Fruit fly (Drosophila melanogaster) whole organism, embryonic: ENCODE data around the gene mRpS7.

Source experiments
- Atf3 ChIP-seq: fragments of 200-800 bp; sonication (Bioruptor generic); optimal IDR thresholded peaks from 3 replicates; lab custom pipeline; 2016; ENCODE audit warnings: missing biosample characterization, missing genetic modification characterization
- Blimp-1 ChIP-seq: fragments of 200-800 bp; sonication (Bioruptor generic); optimal IDR thresholded peaks from 3 replicates; lab custom pipeline; 2018; ENCODE audit warnings: missing biosample characterization, missing genetic modification characterization, mild to moderate bottlenecking, moderate library complexity, missing genetic modification reagents
- CG10267 ChIP-seq: fragments of 200-800 bp; sonication (Bioruptor generic); optimal IDR thresholded peaks from 2 replicates; lab custom pipeline; 2018; ENCODE audit warnings: missing biosample characterization, mild to moderate bottlenecking, missing genetic modification characterization, moderate library complexity
- CG11696 ChIP-seq: fragments of 200-800 bp; sonication (Bioruptor generic); IDR thresholded peaks from 2 replicates; pipeline ENCODE4 v1.3.6; 2022; ENCODE audit warnings: missing biosample characterization, missing genetic modification characterization
- CG12391 ChIP-seq: fragments of 200-800 bp; sonication (Bioruptor generic); optimal IDR thresholded peaks from 3 replicates; lab custom pipeline; 2018; ENCODE audit warnings: missing biosample characterization, mild to moderate bottlenecking, missing genetic modification characterization, moderate library complexity
- CG15601 ChIP-seq: fragments of 200-800 bp; sonication (Bioruptor generic); optimal IDR thresholded peaks from 3 replicates; lab custom pipeline; 2019; ENCODE audit warnings: missing biosample characterization, mild to moderate bottlenecking, missing genetic modification characterization, moderate library complexity
- CG17361 ChIP-seq: fragments of 200-800 bp; sonication (Bioruptor generic); IDR thresholded peaks from 3 replicates; pipeline ENCODE4 v1.3.6; 2022; ENCODE audit warnings: missing biosample characterization, missing genetic modification characterization
- CG18599 ChIP-seq: fragments of 200-800 bp; sonication (Bioruptor generic); optimal IDR thresholded peaks from 3 replicates; lab custom pipeline; 2017; ENCODE audit warnings: missing biosample characterization, missing genetic modification characterization, mild to moderate bottlenecking, moderate library complexity, missing genetic modification reagents
- CG34422 ChIP-seq: fragments of 200-800 bp; sonication (Bioruptor generic); IDR thresholded peaks from 3 replicates; pipeline ENCODE4 v1.3.6; 2022; ENCODE audit warnings: missing biosample characterization, missing genetic modification characterization
- CG3838 ChIP-seq: fragments of 200-800 bp; sonication (Bioruptor generic); optimal IDR thresholded peaks from 3 replicates; lab custom pipeline; 2016; ENCODE audit warnings: missing biosample characterization, missing genetic modification characterization
- CG4282 ChIP-seq: fragments of 200-800 bp; sonication (Bioruptor generic); optimal IDR thresholded peaks from 2 replicates; lab custom pipeline; 2016; ENCODE audit warnings: missing biosample characterization, missing genetic modification characterization
- CG43689 ChIP-seq: fragments of 200-800 bp; sonication (Bioruptor generic); IDR thresholded peaks from 2 replicates; pipeline ENCODE4 v1.3.6; 2022; ENCODE audit warnings: missing biosample characterization, missing genetic modification characterization
- CG4854 ChIP-seq: fragments of 200-800 bp; sonication (Bioruptor generic); optimal IDR thresholded peaks from 2 replicates; lab custom pipeline; 2016; ENCODE audit warnings: missing biosample characterization, missing genetic modification characterization, inconsistent platforms
- CG6254 ChIP-seq: fragments of 200-800 bp; sonication (Bioruptor generic); optimal IDR thresholded peaks from 3 replicates; lab custom pipeline; 2017; ENCODE audit warnings: mild to moderate bottlenecking, missing biosample characterization, missing genetic modification reagents, missing genetic modification characterization
- CG6683 ChIP-seq: fragments of 200-800 bp; sonication (Bioruptor generic); optimal IDR thresholded peaks from 2 replicates; lab custom pipeline; 2017; ENCODE audit warnings: missing biosample characterization, mild to moderate bottlenecking, missing genetic modification characterization, missing genetic modification reagents
- CG8281 ChIP-seq: fragments of 200-800 bp; sonication (Bioruptor generic); optimal IDR thresholded peaks from 2 replicates; lab custom pipeline; 2018; ENCODE audit warnings: missing biosample characterization, mild to moderate bottlenecking, missing genetic modification characterization, moderate library complexity
- CG8359 ChIP-seq: fragments of 200-800 bp; sonication (Bioruptor generic); optimal IDR thresholded peaks from 2 replicates; lab custom pipeline; 2017; ENCODE audit warnings: missing biosample characterization, mild to moderate bottlenecking, missing genetic modification characterization, borderline replicate concordance
- CG8924 ChIP-seq: fragments of 200-800 bp; optimal IDR thresholded peaks from 3 replicates; lab custom pipeline; 2019; ENCODE audit warnings: missing biosample characterization, mild to moderate bottlenecking, missing genetic modification characterization, moderate library complexity
- CoRest ChIP-seq: fragments of 200-800 bp; sonication (Bioruptor generic); optimal IDR thresholded peaks from 3 replicates; lab custom pipeline; 2018; ENCODE audit warnings: missing biosample characterization, mild to moderate bottlenecking, missing genetic modification characterization, moderate library complexity
- Dip3 ChIP-seq: fragments of 200-800 bp; sonication (Bioruptor generic); optimal IDR thresholded peaks from 3 replicates; lab custom pipeline; 2016; ENCODE audit warnings: missing biosample characterization, missing genetic modification characterization
- Dp ChIP-seq: fragments of 200-800 bp; sonication (Bioruptor generic); optimal IDR thresholded peaks from 2 replicates; lab custom pipeline; 2018; ENCODE audit warnings: missing biosample characterization, mild to moderate bottlenecking, missing genetic modification characterization, moderate library complexity
- Dref ChIP-seq: fragments of 200-800 bp; sonication (Bioruptor generic); IDR thresholded peaks from 2 replicates; pipeline ENCODE4 v1.3.6; 2022; ENCODE audit warnings: missing biosample characterization, missing genetic modification characterization
- Ets97D ChIP-seq: fragments of 200-800 bp; sonication (Bioruptor generic); optimal IDR thresholded peaks from 3 replicates; lab custom pipeline; 2016; ENCODE audit warnings: missing biosample characterization, missing genetic modification characterization
- HLHmδ ChIP-seq: fragments of 200-800 bp; sonication (Bioruptor generic); optimal IDR thresholded peaks from 2 replicates; lab custom pipeline; 2018; ENCODE audit warnings: missing biosample characterization, mild to moderate bottlenecking, missing genetic modification characterization, moderate library complexity
- Hey ChIP-seq: fragments of 200-800 bp; sonication (Bioruptor generic); optimal IDR thresholded peaks from 3 replicates; lab custom pipeline; 2018; ENCODE audit warnings: missing biosample characterization, mild to moderate bottlenecking, missing genetic modification characterization
- Oli ChIP-seq: fragments of 200-800 bp; sonication (Bioruptor generic); optimal IDR thresholded peaks from 2 replicates; lab custom pipeline; 2018; ENCODE audit warnings: missing biosample characterization, mild to moderate bottlenecking, missing genetic modification characterization, moderate library complexity
- Poxn ChIP-seq: fragments of 200-800 bp; sonication (Bioruptor generic); IDR thresholded peaks from 2 replicates; pipeline ENCODE4 v1.3.6; 2022; ENCODE audit warnings: missing biosample characterization, missing genetic modification characterization
- TFAM ChIP-seq: fragments of 200-800 bp; sonication (Bioruptor generic); optimal IDR thresholded peaks from 2 replicates; lab custom pipeline; 2017; ENCODE audit warnings: missing biosample characterization, missing genetic modification characterization, inconsistent platforms
- Usf ChIP-seq: fragments of 200-800 bp; sonication (Bioruptor generic); optimal IDR thresholded peaks from 2 replicates; lab custom pipeline; 2017; ENCODE audit warnings: missing genotype, missing biosample characterization, missing genetic modification characterization
- Xbp1 ChIP-seq: fragments of 200-800 bp; sonication (Bioruptor generic); optimal IDR thresholded peaks from 3 replicates; lab custom pipeline; 2016; ENCODE audit warnings: missing biosample characterization, mild to moderate bottlenecking, missing genetic modification characterization
- ab ChIP-seq: fragments of 200-800 bp; sonication (Bioruptor generic); optimal IDR thresholded peaks from 2 replicates; lab custom pipeline; 2016; ENCODE audit warnings: missing biosample characterization, missing genetic modification characterization
- cas ChIP-seq: fragments of 200-800 bp; sonication (Bioruptor generic); IDR thresholded peaks from 2 replicates; pipeline ENCODE4 v1.3.6; 2022; ENCODE audit warnings: missing biosample characterization, missing genetic modification characterization
- cato ChIP-seq: fragments of 200-800 bp; sonication (Bioruptor generic); optimal IDR thresholded peaks from 2 replicates; lab custom pipeline; 2016; ENCODE audit warnings: missing biosample characterization, missing genetic modification characterization, borderline replicate concordance
- dan ChIP-seq: fragments of 200-800 bp; sonication (Bioruptor generic); IDR thresholded peaks from 2 replicates; pipeline ENCODE4 v1.3.6; 2022; ENCODE audit warnings: missing biosample characterization, missing genetic modification characterization
- h ChIP-seq: fragments of >200 bp; optimal IDR thresholded peaks from 2 replicates; lab custom pipeline; 2017
- luna ChIP-seq: fragments of 200-800 bp; sonication (Bioruptor generic); optimal IDR thresholded peaks from 2 replicates; lab custom pipeline; 2016; ENCODE audit warnings: missing biosample characterization, missing genetic modification characterization
- nom ChIP-seq: fragments of 200-800 bp; sonication (Bioruptor generic); optimal IDR thresholded peaks from 2 replicates; lab custom pipeline; 2017; ENCODE audit warnings: missing biosample characterization, missing genetic modification characterization, mild to moderate bottlenecking, moderate library complexity, missing genetic modification reagents
- onecut ChIP-seq: fragments of 200-800 bp; sonication (Bioruptor generic); IDR thresholded peaks from 2 replicates; pipeline ENCODE4 v1.3.6; 2022; ENCODE audit warnings: missing biosample characterization, missing genetic modification characterization
- org-1 ChIP-seq: fragments of 200-800 bp; sonication (Bioruptor generic); optimal IDR thresholded peaks from 2 replicates; lab custom pipeline; 2017; ENCODE audit warnings: missing biosample characterization, missing genetic modification characterization
- phol ChIP-seq: fragments of 200-800 bp; sonication (Bioruptor generic); optimal IDR thresholded peaks from 3 replicates; lab custom pipeline; 2018; ENCODE audit warnings: missing biosample characterization, mild to moderate bottlenecking, missing genetic modification characterization, moderate library complexity
- pzg ChIP-seq: fragments of 200-800 bp; sonication (Bioruptor generic); optimal IDR thresholded peaks from 3 replicates; lab custom pipeline; 2018; ENCODE audit warnings: missing biosample characterization, mild to moderate bottlenecking, missing genetic modification characterization, moderate library complexity
- salm ChIP-seq: fragments of 200-800 bp; sonication (Bioruptor generic); optimal IDR thresholded peaks from 2 replicates; lab custom pipeline; 2018; ENCODE audit warnings: missing biosample characterization, mild to moderate bottlenecking, missing genetic modification characterization
- schlank ChIP-seq: fragments of 200-800 bp; sonication (Bioruptor generic); optimal IDR thresholded peaks from 2 replicates; lab custom pipeline; 2018; ENCODE audit warnings: missing biosample characterization, mild to moderate bottlenecking, missing genetic modification characterization
- tgo ChIP-seq: fragments of 200-800 bp; sonication (Bioruptor generic); IDR thresholded peaks from 3 replicates; pipeline ENCODE4 v1.3.6; 2022; ENCODE audit warnings: missing biosample characterization, missing genetic modification characterization
- tna ChIP-seq: fragments of 200-800 bp; sonication (Bioruptor generic); IDR thresholded peaks from 2 replicates; pipeline ENCODE4 v1.3.6; 2022; ENCODE audit warnings: missing biosample characterization, missing genetic modification characterization; ENCODE audit not compliant: partially characterized antibody
- unc-4 ChIP-seq: fragments of 200-800 bp; sonication (Bioruptor generic); IDR thresholded peaks from 2 replicates; pipeline ENCODE4 v1.3.6; 2022; ENCODE audit warnings: missing biosample characterization, missing genetic modification characterization; ENCODE audit not compliant: partially characterized antibody
- unpg ChIP-seq: fragments of 200-800 bp; sonication (Bioruptor generic); optimal IDR thresholded peaks from 3 replicates; lab custom pipeline; 2018; ENCODE audit warnings: missing biosample characterization, mild to moderate bottlenecking, missing genetic modification characterization, moderate library complexity
- yki ChIP-seq: fragments of >200 bp; optimal IDR thresholded peaks from 3 replicates; lab custom pipeline; 2018
- z ChIP-seq: fragments of 200-800 bp; sonication (Bioruptor generic); IDR thresholded peaks from 3 replicates; pipeline ENCODE4 v1.3.6; 2022; ENCODE audit warnings: missing biosample characterization, missing genetic modification characterization
- zfh1 ChIP-seq: fragments of 200-800 bp; sonication (Bioruptor generic); IDR thresholded peaks from 3 replicates; pipeline ENCODE4 v1.3.6; 2022; ENCODE audit warnings: missing biosample characterization, missing genetic modification characterization

mRpS7 gene

dm6 chr2L:10396488-10396824 lies 10.0 kb downstream of the mRpS7 start, which contains the start of gene Cnot4 (continued):
- TF ChIP-seq cas (GFP tag; lab: Robert Waterston, UW) (no peak), CG43689 (GFP tag; lab: Robert Waterston, UW) (no peak), Usf (GFP tag; lab: Kevin White, UChicago) (no peak), h (no peak), yki (lab: Kevin White, UChicago) (no peak), CG34422 (GFP tag; lab: Robert Waterston, UW) (0 out of 3 replicates have a peak, but pooled peaks have one; percentile 11), Dp (GFP tag; lab: Kevin White, UChicago) (peak; percentile 1), HLHmδ (GFP tag; lab: Kevin White, UChicago) (no peak), CG4854 (no peak), TFAM (no peak), phol (tag; lab: Kevin White, UChicago) (peak; percentile 23), CG4282 (GFP tag; lab: Kevin White, UChicago) (no peak), Dref (GFP tag; lab: Robert Waterston, UW) (peak; percentile 71), schlank (tag; lab: Kevin White, UChicago) (no peak), unc-4 (GFP tag; lab: Robert Waterston, UW) (0 out of 2 replicates have a peak, but pooled peaks have one; percentile 25), Hey (tag; lab: Kevin White, UChicago) (no peak), org-1 (no peak), CG3838 (GFP tag; lab: Kevin White, UChicago) (no peak), tna (GFP tag; lab: Robert Waterston, UW) (no peak), CG11696 (GFP tag; lab: Robert Waterston, UW) (no peak), pzg (peak; percentile 31), unpg (no peak), CG12391 (tag; lab: Kevin White, UChicago) (peak; percentile 33), CoRest (no peak), CG6683 (GFP tag; lab: Kevin White, UChicago) (no peak), CG18599 (GFP tag; lab: Kevin White, UChicago) (no peak), CG15601 (tag; lab: Kevin White, UChicago) (no peak), CG17361 (GFP tag; lab: Robert Waterston, UW) (peak; percentile 47; the same call in 1 of the 3 replicates), zfh1 (GFP tag; lab: Robert Waterston, UW) (no peak), CG10267 (tag; lab: Kevin White, UChicago) (peak; percentile 35)

DNA sequence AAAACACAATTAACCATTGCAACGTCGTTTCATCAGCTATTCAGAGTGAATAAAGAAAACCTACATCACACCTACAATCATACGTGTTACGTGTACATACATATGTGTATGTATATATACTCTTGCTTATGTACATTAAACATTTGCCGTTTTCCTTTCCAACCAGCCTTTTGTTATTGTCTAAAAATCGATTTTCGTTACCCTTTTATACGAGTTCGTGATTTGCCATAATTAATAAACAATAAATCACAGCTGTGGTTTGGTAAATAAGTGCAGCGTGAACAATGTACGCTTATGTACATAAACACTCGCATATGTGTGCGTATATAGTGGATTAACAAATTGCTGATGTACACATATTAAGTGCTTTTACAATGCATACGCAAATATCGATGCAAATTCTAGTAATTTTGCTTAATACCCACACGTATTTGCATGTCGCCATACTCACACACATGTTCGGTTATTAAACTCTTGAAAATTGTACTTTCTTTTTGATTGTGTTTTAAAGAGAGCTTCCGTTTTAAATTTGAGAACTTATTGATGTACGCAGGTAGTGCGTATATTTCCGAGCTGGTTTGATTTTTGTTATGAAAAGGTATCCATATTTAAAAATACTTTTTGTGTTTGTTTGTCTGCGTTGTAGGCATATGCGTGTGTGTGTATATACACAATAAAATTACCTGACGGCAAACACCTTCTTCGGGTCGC lies 10.6 kb downstream of the mRpS7 start:
- TF ChIP-seq tgo: no peak
- no peak for TF ChIP-seq Ets97D (GFP tag; lab: Kevin White, UChicago)
- no peak for TF ChIP-seq onecut
- TF ChIP-seq Poxn (GFP tag; lab: Robert Waterston, UW): no peak
- TF ChIP-seq dan: no peak
- no peak for TF ChIP-seq Hey (tag; lab: Kevin White, UChicago)
- TF ChIP-seq zfh1 (GFP tag; lab: Robert Waterston, UW): no peak
- TF ChIP-seq CG8359 (GFP tag; lab: Kevin White, UChicago): no peak
- no peak for TF ChIP-seq CG12391 (tag; lab: Kevin White, UChicago)
- TF ChIP-seq Atf3: no peak
- no peak for TF ChIP-seq CG8281
- no peak for TF ChIP-seq CG6683 (GFP tag; lab: Kevin White, UChicago)
- no peak for TF ChIP-seq Dip3 (GFP tag; lab: Kevin White, UChicago)
- TF ChIP-seq Oli (tag; lab: Kevin White, UChicago): no peak
- TF ChIP-seq nom (GFP tag; lab: Kevin White, UChicago): peak; percentile 36
- no peak for TF ChIP-seq Xbp1 (GFP tag; lab: Kevin White, UChicago)
- TF ChIP-seq luna (GFP tag; lab: Kevin White, UChicago): no peak
- no peak for TF ChIP-seq CG6254
- TF ChIP-seq ab: no peak
- no peak for TF ChIP-seq cato
- peak; percentile 12 for TF ChIP-seq CG8924 (tag; lab: Kevin White, UChicago)
- no peak for TF ChIP-seq Blimp-1 (GFP tag; lab: Kevin White, UChicago)
- TF ChIP-seq salm (tag; lab: Kevin White, UChicago): no peak
- TF ChIP-seq z (GFP tag; lab: Robert Waterston, UW): no peak
